Worm (Caenorhabditis elegans) whole organism, early embryonic: Measurements from ENCODE around the gene C01G6.9.

Experiments used
- B0310.2 ChIP-seq: sonication (generic microtip); optimal IDR thresholded peaks from 2 replicates; lab custom pipeline; 2016; ENCODE audit warnings: mild to moderate bottlenecking, missing genetic modification characterization, missing compliant biosample characterization
- aly-1 ChIP-seq: sonication (generic microtip); optimal IDR thresholded peaks from 2 replicates; lab custom pipeline; 2016; ENCODE audit warnings: missing genetic modification characterization, missing compliant biosample characterization
- ama-1 ChIP-seq: fragments of 150-350 bp; optimal IDR thresholded peaks from 2 replicates; lab custom pipeline; 2014
- ceh-13 ChIP-seq: fragments of 200-800 bp; sonication (Bioruptor generic); optimal IDR thresholded peaks from 2 replicates; lab custom pipeline; 2018; ENCODE audit warnings: mild to moderate bottlenecking, missing genetic modification characterization, missing compliant biosample characterization
- ceh-36 ChIP-seq: sonication (generic microtip); optimal IDR thresholded peaks from 2 replicates; lab custom pipeline; 2016; ENCODE audit warnings: missing genetic modification characterization, inconsistent platforms, missing compliant biosample characterization
- ets-7 ChIP-seq: sonication (generic microtip); optimal IDR thresholded peaks from 2 replicates; lab custom pipeline; 2016; ENCODE audit warnings: missing genotype, missing genetic modification characterization, missing compliant biosample characterization
- flt-1 ChIP-seq: fragments of 200-800 bp; sonication (Bioruptor generic); IDR thresholded peaks from 2 replicates; pipeline ENCODE4 v1.3.6; 2022; ENCODE audit warnings: missing genetic modification characterization, missing compliant biosample characterization
- hmbx-1 ChIP-seq: sonication (generic microtip); optimal IDR thresholded peaks from 2 replicates; lab custom pipeline; 2016; ENCODE audit warnings: mild to moderate bottlenecking, missing genetic modification characterization, missing compliant biosample characterization
- hmg-4 ChIP-seq: fragments of 200-800 bp; sonication (Bioruptor generic); optimal IDR thresholded peaks from 2 replicates; lab custom pipeline; 2018; ENCODE audit warnings: mild to moderate bottlenecking, missing genetic modification characterization, missing compliant biosample characterization
- hnd-1 ChIP-seq: sonication (generic microtip); optimal IDR thresholded peaks from 2 replicates; lab custom pipeline; 2016; ENCODE audit warnings: missing genetic modification characterization, missing compliant biosample characterization
- sea-1 ChIP-seq: fragments of 200-800 bp; sonication (Bioruptor generic); conservative IDR thresholded peaks from 2 replicates; pipeline ENCODE4 v1.3.6; 2022; ENCODE audit warnings: missing genetic modification characterization, missing compliant biosample characterization
- tbx-11 ChIP-seq: fragments of 200-800 bp; sonication (Bioruptor generic); IDR thresholded peaks from 2 replicates; pipeline ENCODE4 v1.3.6; 2022; ENCODE audit warnings: missing genetic modification characterization, missing compliant biosample characterization
- tbx-37 ChIP-seq: fragments of 200-800 bp; sonication (Bioruptor generic); conservative IDR thresholded peaks from 2 replicates; pipeline ENCODE4 v1.3.6; 2022; ENCODE audit warnings: missing genetic modification reagents, missing genetic modification characterization, missing compliant biosample characterization
- tra-4 ChIP-seq: sonication (generic microtip); optimal IDR thresholded peaks from 2 replicates; lab custom pipeline; 2017; ENCODE audit warnings: missing genetic modification characterization, missing compliant biosample characterization

DNA sequence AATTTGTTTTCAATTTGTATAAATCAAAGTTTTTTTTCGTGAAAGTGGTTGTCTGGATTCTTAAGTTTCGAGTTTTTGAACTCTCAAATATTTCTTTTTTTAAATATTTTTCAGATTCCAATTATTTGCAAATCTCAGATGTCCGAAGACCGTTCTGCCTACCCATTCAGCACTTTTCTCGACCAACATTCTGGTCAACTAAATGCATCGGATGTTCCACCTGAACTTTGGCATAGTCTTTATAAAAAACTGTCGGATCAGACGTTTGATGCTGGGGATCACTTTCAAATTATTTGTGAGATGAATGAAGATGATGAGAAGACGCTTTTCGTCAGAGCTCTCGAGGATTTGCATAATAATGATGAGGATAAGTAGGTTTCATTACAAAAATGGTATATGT, 43.2 kb upstream of the C01G6.9 start, which contains the start of gene ttll-12:
- TF ChIP-seq sea-1 (GFP tag; lab: Robert Waterston, UW) (no peak), ceh-36 (no peak), ets-7 (tag; lab: Kevin White, UChicago) (no peak), tbx-37 (no peak), hnd-1 (tag; lab: Kevin White, UChicago) (no peak), flt-1 (GFP tag; lab: Robert Waterston, UW) (no peak), ama-1 (lab: Kevin White, UChicago) (no peak), aly-1 (tag; lab: Kevin White, UChicago) (no peak), hmg-4 (GFP tag; lab: Kevin White, UChicago) (no peak), ceh-13 (GFP tag; lab: Kevin White, UChicago) (no peak), tra-4 (tag; lab: Kevin White, UChicago) (no peak), tbx-11 (GFP tag; lab: Robert Waterston, UW) (no peak), B0310.2 (no peak), hmbx-1 (tag; lab: Kevin White, UChicago) (no peak)
